Fruit fly (Drosophila melanogaster): ENCODE results near the gene CG7218.

dm6 chr3R:18168929-18169350 is 4.7 kb upstream of the CG7218 start:
- no peak for TF ChIP-seq psq (optimal IDR thresholded peaks at IDR 0.05)
- no peak for TF ChIP-seq insv (optimal IDR thresholded peaks at IDR 0.05)

Data from Kc167 (cell line).